Worm (Caenorhabditis elegans) whole organism, L4 larva: ENCODE results near the gene fbxa-18.

Source experiments
- Y75B8A.6 ChIP-seq: fragments of 200-800 bp; sonication (Bioruptor generic); IDR thresholded peaks from 2 replicates; pipeline ENCODE4 v1.3.6; 2022; ENCODE audit warnings: missing genetic modification reagents, missing genetic modification characterization, missing compliant biosample characterization
- madf-5 ChIP-seq, 2 experiments: fragments of 200-800 bp; sonication (Bioruptor generic); IDR thresholded peaks; 2 replicates each; pipeline ENCODE4 v1.3.6; 2022; ENCODE audit warnings: missing compliant biosample characterization in 2 of 2, missing genetic modification characterization in 2 of 2
- mep-1 ChIP-seq: fragments of 150-350 bp; sonication (generic microtip); optimal IDR thresholded peaks from 3 replicates; lab custom pipeline; 2014; ENCODE audit warnings: missing biosample characterization, missing genetic modification characterization

- TF ChIP-seq mep-1 (tag; lab: Kevin White, UChicago), result no peak
- no peak for TF ChIP-seq madf-5 (GFP tag; IDR thresholded peaks at IDR 0.05; lab: Robert Waterston, UW)
- TF ChIP-seq Y75B8A.6, result no peak
These were observed 10.3 kb upstream of the fbxa-18 start for ce11 chrV:16132215-16132614.
